Worm (Caenorhabditis elegans) whole organism, L1 larva: Measurements from ENCODE around the gene F44A2.3.

Experiments used
- C16A3.4 ChIP-seq: fragments of 150-350 bp; optimal IDR thresholded peaks from 2 replicates; lab custom pipeline; 2014; ENCODE audit warnings: missing biosample characterization, missing genetic modification characterization
- Y116A8C.19 ChIP-seq: sonication (generic microtip); optimal IDR thresholded peaks from 2 replicates; lab custom pipeline; 2016; ENCODE audit warnings: missing compliant biosample characterization, missing genetic modification characterization, borderline replicate concordance
- aha-1 ChIP-seq: fragments of 150-350 bp; optimal IDR thresholded peaks from 2 replicates; lab custom pipeline; 2014; ENCODE audit warnings: missing biosample characterization, missing genetic modification characterization
- alr-1 ChIP-seq: fragments of 200-800 bp; sonication (Bioruptor generic); optimal IDR thresholded peaks from 2 replicates; lab custom pipeline; 2018; ENCODE audit warnings: borderline replicate concordance, mild to moderate bottlenecking, missing genetic modification characterization, missing compliant biosample characterization
- aly-2 ChIP-seq: fragments of 150-350 bp; optimal IDR thresholded peaks from 2 replicates; lab custom pipeline; 2014; ENCODE audit warnings: missing biosample characterization, missing genetic modification characterization
- blmp-1 ChIP-seq: fragments of 150-350 bp; optimal IDR thresholded peaks from 2 replicates; lab custom pipeline; 2014; ENCODE audit warnings: missing biosample characterization, missing genetic modification characterization
- ceh-88 ChIP-seq: fragments of 200-800 bp; sonication (Bioruptor generic); IDR thresholded peaks from 2 replicates; pipeline ENCODE4 v1.3.6; 2022; ENCODE audit warnings: missing genetic modification characterization, missing compliant biosample characterization
- ceh-90 ChIP-seq: sonication (generic microtip); optimal IDR thresholded peaks from 2 replicates; lab custom pipeline; 2016; ENCODE audit warnings: missing genetic modification characterization, missing compliant biosample characterization
- dsc-1 ChIP-seq: sonication (generic microtip); optimal IDR thresholded peaks from 2 replicates; lab custom pipeline; 2016; ENCODE audit warnings: mild to moderate bottlenecking, missing genetic modification characterization, missing compliant biosample characterization
- efl-1 ChIP-seq, 4 experiments: fragments of 150-350 bp; optimal IDR thresholded peaks in 3 of 4; peaks in 1 of 4; 1 replicate in 1 of 4; 2 replicates in 3 of 4; lab custom pipeline; 2014; ENCODE audit warnings: missing biosample characterization in 2 of 4, missing genetic modification characterization in 2 of 4, missing genetic modification reagents in 2 of 4
- egl-27 ChIP-seq, 2 experiments: fragments of 150-350 bp in 1 of 2; sonication (generic microtip); optimal IDR thresholded peaks; 3 replicates each; lab custom pipeline; 2017 to 2018; ENCODE audit warnings: missing biosample characterization in 2 of 2, missing genetic modification characterization in 2 of 2, missing genetic modification reagents in 2 of 2
- elt-2 ChIP-seq: sonication (generic microtip); optimal IDR thresholded peaks from 2 replicates; lab custom pipeline; 2016; ENCODE audit warnings: missing genetic modification characterization, mild to moderate bottlenecking, inconsistent platforms, missing compliant biosample characterization, missing genetic modification reagents
- elt-3 ChIP-seq, 6 experiments: fragments of 150-350 bp in 1 of 6; sonication (generic microtip); optimal IDR thresholded peaks; 2 replicates each; lab custom pipeline; 2017 to 2018; ENCODE audit warnings: missing biosample characterization in 6 of 6, missing genetic modification characterization in 6 of 6, inconsistent platforms in 1 of 6
- ets-5 ChIP-seq: fragments of 200-800 bp; sonication (Bioruptor generic); IDR thresholded peaks from 2 replicates; pipeline ENCODE4 v1.3.6; 2022; ENCODE audit warnings: missing genetic modification characterization, missing compliant biosample characterization
- fkh-8 ChIP-seq: sonication (generic microtip); optimal IDR thresholded peaks from 2 replicates; lab custom pipeline; 2016; ENCODE audit warnings: mild to moderate bottlenecking, missing genetic modification characterization, missing compliant biosample characterization
- fos-1 ChIP-seq: fragments of 150-350 bp; optimal IDR thresholded peaks from 2 replicates; lab custom pipeline; 2014; ENCODE audit warnings: missing biosample characterization, missing genetic modification characterization
- grh-1 ChIP-seq: fragments of 200-800 bp; sonication (Bioruptor generic); IDR thresholded peaks from 2 replicates; pipeline ENCODE4 v1.3.6; 2022; ENCODE audit warnings: missing genetic modification reagents, missing genetic modification characterization, missing compliant biosample characterization
- hlh-17 ChIP-seq: fragments of 200-800 bp; sonication (Bioruptor generic); optimal IDR thresholded peaks from 2 replicates; lab custom pipeline; 2018; ENCODE audit warnings: missing genetic modification characterization, mild to moderate bottlenecking, missing compliant biosample characterization, moderate library complexity, borderline replicate concordance
- hlh-4 ChIP-seq: sonication (generic microtip); optimal IDR thresholded peaks from 2 replicates; lab custom pipeline; 2016; ENCODE audit warnings: mild to moderate bottlenecking, missing genetic modification characterization, missing compliant biosample characterization
- hpl-2 ChIP-seq: fragments of 150-350 bp; optimal IDR thresholded peaks from 2 replicates; lab custom pipeline; 2014; ENCODE audit warnings: missing biosample characterization, missing genetic modification reagents, missing genetic modification characterization
- irx-1 ChIP-seq: sonication (generic microtip); optimal IDR thresholded peaks from 2 replicates; lab custom pipeline; 2016; ENCODE audit warnings: missing genetic modification characterization, missing compliant biosample characterization
- jun-1 ChIP-seq: fragments of 150-350 bp; optimal IDR thresholded peaks from 2 replicates; lab custom pipeline; 2014; ENCODE audit warnings: missing biosample characterization, missing genetic modification reagents, missing genetic modification characterization
- lin-13 ChIP-seq: fragments of 150-350 bp; optimal IDR thresholded peaks from 2 replicates; lab custom pipeline; 2014; ENCODE audit warnings: missing biosample characterization, missing genetic modification reagents, missing genetic modification characterization
- lin-14 ChIP-seq: fragments of 200-800 bp; sonication (Bioruptor generic); optimal IDR thresholded peaks from 2 replicates; lab custom pipeline; 2018; ENCODE audit warnings: mild to moderate bottlenecking, missing genetic modification characterization, moderate library complexity, missing compliant biosample characterization
- lin-15B ChIP-seq: fragments of 150-350 bp; sonication (generic microtip); optimal IDR thresholded peaks from 3 replicates; lab custom pipeline; 2014; ENCODE audit warnings: missing biosample characterization, missing genetic modification characterization
- lin-35 ChIP-seq, 2 experiments: fragments of 150-350 bp; optimal IDR thresholded peaks; 2 replicates each; lab custom pipeline; 2014; ENCODE audit warnings: missing biosample characterization in 2 of 2, missing genetic modification characterization in 2 of 2, missing genetic modification reagents in 2 of 2
- lsy-2 ChIP-seq, 2 experiments: fragments of 150-350 bp; optimal IDR thresholded peaks; 2 replicates each; lab custom pipeline; 2014; ENCODE audit warnings: missing biosample characterization in 2 of 2, missing genetic modification characterization in 2 of 2
- mdl-1 ChIP-seq, 2 experiments: fragments of 150-350 bp; optimal IDR thresholded peaks; 2 replicates each; lab custom pipeline; 2014 to 2017; ENCODE audit warnings: missing biosample characterization in 2 of 2, missing genetic modification characterization in 2 of 2, inconsistent platforms in 1 of 2
- mep-1 ChIP-seq: fragments of 150-350 bp; optimal IDR thresholded peaks from 2 replicates; lab custom pipeline; 2014; ENCODE audit warnings: missing biosample characterization, missing genetic modification characterization
- nhr-20 ChIP-seq: sonication (generic microtip); optimal IDR thresholded peaks from 2 replicates; lab custom pipeline; 2016; ENCODE audit warnings: mild to moderate bottlenecking, missing genetic modification characterization, missing compliant biosample characterization
- nhr-28 ChIP-seq: fragments of 150-350 bp; optimal IDR thresholded peaks from 2 replicates; lab custom pipeline; 2014; ENCODE audit warnings: missing biosample characterization, missing genetic modification characterization
- nhr-71 ChIP-seq: sonication (generic microtip); optimal IDR thresholded peaks from 2 replicates; lab custom pipeline; 2016; ENCODE audit warnings: mild to moderate bottlenecking, missing genetic modification characterization, moderate library complexity, missing compliant biosample characterization
- nhr-84 ChIP-seq: sonication (generic microtip); optimal IDR thresholded peaks from 2 replicates; lab custom pipeline; 2017; ENCODE audit warnings: missing biosample characterization, missing genetic modification characterization
- nhr-85 ChIP-seq: sonication (generic microtip); peaks from one replicate; lab custom pipeline; 2016; ENCODE audit warnings: missing genetic modification characterization, inconsistent platforms, missing compliant biosample characterization
- pag-3 ChIP-seq: sonication (generic microtip); optimal IDR thresholded peaks from 2 replicates; lab custom pipeline; 2017; ENCODE audit warnings: missing genetic modification characterization, mild to moderate bottlenecking, missing compliant biosample characterization, antibody characterized with exemption, borderline replicate concordance; ENCODE audit not compliant: insufficient read depth
- pax-3 ChIP-seq: fragments of 200-800 bp; sonication (Bioruptor generic); optimal IDR thresholded peaks from 2 replicates; lab custom pipeline; 2018; ENCODE audit warnings: mild to moderate bottlenecking, missing genetic modification characterization, moderate library complexity, missing compliant biosample characterization
- snpc-4 ChIP-seq: fragments of 150-350 bp; optimal IDR thresholded peaks from 2 replicates; lab custom pipeline; 2014; ENCODE audit warnings: missing biosample characterization, missing genetic modification characterization
- sox-4 ChIP-seq: sonication (generic microtip); optimal IDR thresholded peaks from 2 replicates; lab custom pipeline; 2016; ENCODE audit warnings: missing genetic modification characterization, missing compliant biosample characterization
- sptf-1 ChIP-seq: fragments of 150-350 bp; optimal IDR thresholded peaks from 2 replicates; lab custom pipeline; 2014; ENCODE audit warnings: missing biosample characterization, missing genetic modification characterization
- sup-37 ChIP-seq: fragments of 200-800 bp; sonication (Bioruptor generic); optimal IDR thresholded peaks from 2 replicates; lab custom pipeline; 2018; ENCODE audit warnings: mild to moderate bottlenecking, missing genetic modification characterization, missing compliant biosample characterization
- tlp-1 ChIP-seq: fragments of 150-350 bp; optimal IDR thresholded peaks from 2 replicates; lab custom pipeline; 2014; ENCODE audit warnings: missing biosample characterization, missing genetic modification characterization
- unc-130 ChIP-seq: fragments of 150-350 bp; optimal IDR thresholded peaks from 2 replicates; lab custom pipeline; 2017; ENCODE audit warnings: missing biosample characterization, missing genetic modification characterization, inconsistent platforms
- unc-30 ChIP-seq: sonication (generic microtip); optimal IDR thresholded peaks from 2 replicates; lab custom pipeline; 2017; ENCODE audit warnings: missing biosample characterization, missing genetic modification characterization
- unc-86 ChIP-seq: sonication (generic microtip); optimal IDR thresholded peaks from 2 replicates; lab custom pipeline; 2016; ENCODE audit warnings: missing genetic modification characterization, missing compliant biosample characterization
- unc-98 ChIP-seq: fragments of 200-800 bp; sonication (Bioruptor generic); IDR thresholded peaks from 2 replicates; pipeline ENCODE4 v1.3.6; 2022; ENCODE audit warnings: missing genetic modification characterization, missing compliant biosample characterization
- vab-15 ChIP-seq: sonication (generic microtip); optimal IDR thresholded peaks from 2 replicates; lab custom pipeline; 2017; ENCODE audit warnings: missing genotype, mild to moderate bottlenecking, missing genetic modification characterization, missing compliant biosample characterization
- zip-4 ChIP-seq: fragments of 200-800 bp; sonication (Bioruptor generic); optimal IDR thresholded peaks from 2 replicates; lab custom pipeline; 2018; ENCODE audit warnings: mild to moderate bottlenecking, missing genetic modification characterization, moderate library complexity, missing compliant biosample characterization
- ztf-4 ChIP-seq: fragments of 150-350 bp; optimal IDR thresholded peaks from 2 replicates; lab custom pipeline; 2014; ENCODE audit warnings: missing biosample characterization, missing genetic modification characterization

The F44A2.3 gene

ce11 chrV:9324167-9324566, 19.0 kb downstream of the F44A2.3 start (continued):
- TF ChIP-seq nhr-20 (tag; lab: Kevin White, UChicago) = peak; percentile 3
- TF ChIP-seq lin-15B (tag; lab: Kevin White, UChicago) = no peak
- no peak for TF ChIP-seq vab-15 (tag; lab: Kevin White, UChicago)
- TF ChIP-seq unc-30 (tag; lab: Kevin White, UChicago) = no peak
- no peak for TF ChIP-seq ceh-90 (tag; lab: Kevin White, UChicago)
- TF ChIP-seq mep-1 (tag; lab: Kevin White, UChicago) = peak; percentile 39
- TF ChIP-seq nhr-71 (tag; lab: Kevin White, UChicago) = no peak
- TF ChIP-seq sup-37 (GFP tag; lab: Kevin White, UChicago) = no peak
- peak; percentile 64 for TF ChIP-seq blmp-1 (tag; lab: Kevin White, UChicago)
- no peak for TF ChIP-seq unc-130 (tag; lab: Kevin White, UChicago)
- no peak for TF ChIP-seq aly-2 (tag; lab: Kevin White, UChicago)
- no peak for TF ChIP-seq tlp-1 (tag; lab: Kevin White, UChicago)
- TF ChIP-seq sptf-1 = no peak
- TF ChIP-seq unc-86 (tag; lab: Kevin White, UChicago) = no peak
- TF ChIP-seq pax-3 = no peak
- TF ChIP-seq egl-27 (tag; optimal IDR thresholded peaks at IDR 0.05; lab: Kevin White, UChicago) = no peak
- peak; percentile 35 for TF ChIP-seq lin-14 (GFP tag; lab: Kevin White, UChicago)
- TF ChIP-seq lsy-2 (tag; optimal IDR thresholded peaks at IDR 0.05; lab: Kevin White, UChicago) = no peak
- no peak for TF ChIP-seq lin-13 (GFP tag; lab: Kevin White, UChicago)

- TF ChIP-seq elt-3 (tag; optimal IDR thresholded peaks at IDR 0.05; lab: Kevin White, UChicago) (no peak), pag-3 (tag; lab: Kevin White, UChicago) (no peak)
Observed at ce11 chrV:9326903-9327302, 21.7 kb downstream of the F44A2.3 start.

- TF ChIP-seq snpc-4 (no peak), hlh-4 (tag; lab: Kevin White, UChicago) (no peak), alr-1 (tag; lab: Kevin White, UChicago) (no peak), egl-27 (tag; optimal IDR thresholded peaks at IDR 0.05; lab: Kevin White, UChicago) (no peak), zip-4 (no peak), lin-15B (tag; lab: Kevin White, UChicago) (no peak), ets-5 (GFP tag; lab: Robert Waterston, UW) (no peak), fos-1 (tag; lab: Kevin White, UChicago) (no peak), mdl-1 (tag; optimal IDR thresholded peaks at IDR 0.05; lab: Kevin White, UChicago) (no peak), unc-98 (no peak), nhr-71 (tag; lab: Kevin White, UChicago) (peak; percentile 13), efl-1 (optimal IDR thresholded peaks at IDR 0.05; lab: Kevin White, UChicago) (no peak), efl-1 (GFP tag; optimal IDR thresholded peaks at IDR 0.05 in 1 of 2; lab: Kevin White, UChicago) (no peak), nhr-85 (tag; lab: Kevin White, UChicago) (peak; percentile 71), grh-1 (GFP tag; lab: Robert Waterston, UW) (no peak), nhr-28 (tag; lab: Kevin White, UChicago) (no peak), irx-1 (no peak), lin-35 (GFP tag; optimal IDR thresholded peaks at IDR 0.05; lab: Kevin White, UChicago) (no peak), jun-1 (no peak), fkh-8 (tag; lab: Kevin White, UChicago) (no peak), aha-1 (tag; lab: Kevin White, UChicago) (no peak), hlh-17 (no peak), sox-4 (no peak), C16A3.4 (no peak), nhr-20 (tag; lab: Kevin White, UChicago) (peak; percentile 15), blmp-1 (tag; lab: Kevin White, UChicago) (peak; percentile 51), Y116A8C.19 (no peak), dsc-1 (no peak), nhr-84 (tag; lab: Kevin White, UChicago) (no peak), ceh-88 (GFP tag; lab: Robert Waterston, UW) (no peak), mep-1 (tag; lab: Kevin White, UChicago) (peak; percentile 4), hpl-2 (GFP tag; lab: Kevin White, UChicago) (no peak), ztf-4 (tag; lab: Kevin White, UChicago) (no peak), elt-3 (tag; optimal IDR thresholded peaks at IDR 0.05; lab: Kevin White, UChicago) (peak in 3 of 6 experiments; percentile 16 to 40 (median 23)), lin-13 (GFP tag; lab: Kevin White, UChicago) (no peak), elt-2 (tag; lab: Kevin White, UChicago) (peak; percentile 23)
Observed at ce11 chrV:9327691-9328090, 22.5 kb downstream of the F44A2.3 start.
